Worm (Caenorhabditis elegans) whole organism, midembryonic: ENCODE data around the gene sru-30.

Experiments used
- cog-1 ChIP-seq: sonication (generic microtip); optimal IDR thresholded peaks from 2 replicates; lab custom pipeline; 2016; ENCODE audit warnings: missing genetic modification characterization, missing compliant biosample characterization
- med-1 ChIP-seq: sonication (generic microtip); optimal IDR thresholded peaks from 2 replicates; lab custom pipeline; 2017; ENCODE audit warnings: missing genetic modification characterization, mild to moderate bottlenecking, missing compliant biosample characterization, antibody characterized with exemption, missing genetic modification reagents; ENCODE audit not compliant: insufficient read depth
- ref-1 ChIP-seq: fragments of 200-800 bp; sonication (Bioruptor generic); conservative IDR thresholded peaks from 2 replicates; pipeline ENCODE4 v1.3.6; 2022; ENCODE audit warnings: missing genetic modification reagents, missing genetic modification characterization, missing compliant biosample characterization

DNA sequence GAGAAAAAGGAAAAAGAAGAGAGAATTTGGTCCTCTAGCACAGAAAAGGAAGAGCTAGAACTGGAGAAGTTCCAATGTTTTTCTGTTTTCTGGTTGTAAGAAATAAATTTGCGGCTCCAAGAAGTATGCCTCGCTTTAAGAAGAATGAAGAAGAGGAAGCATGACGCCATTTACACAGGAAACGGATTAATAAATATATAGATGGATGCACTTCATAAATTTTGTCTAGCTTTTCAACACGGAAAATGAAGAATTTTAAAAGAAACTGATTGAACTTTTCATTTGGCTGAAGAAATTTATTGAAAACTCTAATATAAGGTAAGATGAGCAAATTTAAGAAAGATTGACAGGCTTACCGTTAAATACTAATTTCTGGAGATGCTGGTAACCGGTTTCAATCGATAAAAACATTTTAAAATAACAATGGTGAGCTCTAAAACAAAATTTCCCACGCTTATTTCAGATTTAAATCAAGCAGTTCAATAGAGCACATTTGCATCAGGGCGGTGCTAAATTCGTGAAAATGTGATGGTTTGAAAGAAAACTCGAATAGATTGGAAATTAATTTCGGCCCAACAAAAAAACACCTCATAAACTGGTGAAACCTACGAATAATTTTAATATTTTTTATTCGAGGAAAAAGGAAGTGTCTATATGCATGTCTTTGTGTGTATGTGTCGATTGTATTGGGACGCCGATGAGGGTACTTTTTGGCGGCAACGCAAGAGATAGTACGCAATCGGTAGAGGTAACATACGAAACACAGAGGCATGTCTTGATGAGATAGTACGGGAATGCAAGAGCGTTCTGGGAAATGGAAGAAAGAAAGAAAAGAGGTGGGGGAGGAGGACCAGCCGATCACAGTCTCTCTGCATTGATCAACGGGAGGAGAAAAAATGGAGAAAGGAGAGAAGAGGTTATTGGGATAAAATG, 42.6 kb downstream of the sru-30 start:
- no peak for TF ChIP-seq ref-1 (GFP tag; lab: Robert Waterston, UW)
- peak; percentile 31 for TF ChIP-seq cog-1 (tag; lab: Kevin White, UChicago)
- no peak for TF ChIP-seq med-1 (GFP tag; lab: Kevin White, UChicago)
